Worm (Caenorhabditis elegans) whole organism, young adult: Measurements from ENCODE around the gene F10C1.3.

ENCODE experiments used
- ceh-40 ChIP-seq: fragments of 200-800 bp; sonication (Bioruptor generic); IDR thresholded peaks from 2 replicates; pipeline ENCODE4 v1.3.6; 2022; ENCODE audit warnings: missing genetic modification characterization, missing compliant biosample characterization
- nfya-1 ChIP-seq: sonication (generic microtip); optimal IDR thresholded peaks from 2 replicates; lab custom pipeline; 2017; ENCODE audit warnings: antibody characterized with exemption, missing compliant biosample characterization, missing genetic modification characterization, borderline replicate concordance; ENCODE audit not compliant: insufficient read depth
- unc-130 ChIP-seq: sonication (generic microtip); optimal IDR thresholded peaks from 2 replicates; lab custom pipeline; 2016; ENCODE audit warnings: missing genetic modification reagents, missing genetic modification characterization, missing compliant biosample characterization

- TF ChIP-seq nfya-1 (tag; lab: Kevin White, UChicago) (no peak), unc-130 (GFP tag; lab: Kevin White, UChicago) (no peak), ceh-40 (no peak)
Observed at ce11 chrII:5749733-5750238, 7.8 kb downstream of the F10C1.3 start, which contains the start of gene ifb-2.
